Fruit fly (Drosophila melanogaster): Measurements from ENCODE around the gene CG2059.

CG2059 gene

DNA sequence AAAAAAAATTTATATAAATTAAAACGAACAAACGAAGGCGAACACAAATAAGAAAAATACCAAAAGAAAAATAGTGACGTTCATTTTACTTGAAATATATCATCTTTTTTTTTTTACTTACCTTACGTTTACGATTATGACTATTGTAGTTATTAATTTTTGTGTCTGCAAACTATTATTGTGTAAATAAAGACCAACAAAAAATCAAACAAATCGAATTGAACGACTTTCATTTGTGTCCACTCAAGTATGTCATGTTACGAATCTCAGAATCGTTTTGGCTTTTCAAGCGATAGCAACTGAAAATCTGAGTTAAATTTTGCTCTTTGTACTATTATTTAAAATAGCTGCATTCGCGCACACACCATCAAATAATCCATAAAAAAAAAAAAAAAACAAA, 42.6 kb downstream of the CG2059 start, which contains the start of gene Acsf3:
TSS of gene Acsf3 (plus strand) at position 301 of the 400 bp plus-strand sequence.
- no peak for TF ChIP-seq br (GFP tag; optimal IDR thresholded peaks at IDR 0.05)
- TF ChIP-seq sv (GFP tag; optimal IDR thresholded peaks at IDR 0.05), result no peak
- no peak for TF ChIP-seq GATAd (GFP tag; optimal IDR thresholded peaks at IDR 0.05)
- TF ChIP-seq Hr78 (GFP tag; optimal IDR thresholded peaks at IDR 0.05), result no peak
- TF ChIP-seq N (GFP tag; optimal IDR thresholded peaks at IDR 0.05), result no peak
- TF ChIP-seq rgr (GFP tag; optimal IDR thresholded peaks at IDR 0.05), result no peak
- no peak for TF ChIP-seq ey (GFP tag; optimal IDR thresholded peaks at IDR 0.05)
- TF ChIP-seq Hnf4 (GFP tag; optimal IDR thresholded peaks at IDR 0.05), result no peak
- TF ChIP-seq CG9705 (GFP tag; optimal IDR thresholded peaks at IDR 0.05), result no peak
- no peak for TF ChIP-seq pan (optimal IDR thresholded peaks at IDR 0.05)
- TF ChIP-seq CG32264 (GFP tag; optimal IDR thresholded peaks at IDR 0.05), result no peak
- no peak for TF ChIP-seq Mio (GFP tag; optimal IDR thresholded peaks at IDR 0.05)
- TF ChIP-seq Dif (GFP tag; optimal IDR thresholded peaks at IDR 0.05; ENCODE audit: partially characterized antibody), result no peak
- no peak for TF ChIP-seq Jra (GFP tag; optimal IDR thresholded peaks at IDR 0.05)

DNA sequence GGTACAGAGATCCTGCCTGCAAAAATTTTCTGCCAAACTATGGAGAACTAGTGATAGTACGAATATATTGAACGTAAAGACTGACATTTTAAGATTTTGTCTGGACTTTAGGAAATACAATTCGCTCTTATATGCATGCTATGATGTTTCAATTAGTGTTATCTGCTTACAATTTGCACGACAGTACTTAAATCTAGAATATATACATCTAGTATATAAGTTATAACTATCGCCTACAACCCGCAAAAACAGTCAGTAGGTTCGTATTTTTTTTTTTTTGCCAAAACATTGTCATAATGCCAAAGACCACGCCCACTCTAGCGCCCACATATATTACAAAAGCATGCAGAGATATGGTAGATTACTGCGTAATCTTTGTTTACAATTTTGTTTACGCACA, 45.9 kb downstream of the CG2059 start, which contains the start of gene CG42780:
TSS of gene CG42780 (minus strand) at position 101 of the 400 bp plus-strand sequence.
- TF ChIP-seq Hr83 (GFP tag; optimal IDR thresholded peaks at IDR 0.05; ENCODE audit: poor library complexity, severe bottlenecking), result no peak

DNA sequence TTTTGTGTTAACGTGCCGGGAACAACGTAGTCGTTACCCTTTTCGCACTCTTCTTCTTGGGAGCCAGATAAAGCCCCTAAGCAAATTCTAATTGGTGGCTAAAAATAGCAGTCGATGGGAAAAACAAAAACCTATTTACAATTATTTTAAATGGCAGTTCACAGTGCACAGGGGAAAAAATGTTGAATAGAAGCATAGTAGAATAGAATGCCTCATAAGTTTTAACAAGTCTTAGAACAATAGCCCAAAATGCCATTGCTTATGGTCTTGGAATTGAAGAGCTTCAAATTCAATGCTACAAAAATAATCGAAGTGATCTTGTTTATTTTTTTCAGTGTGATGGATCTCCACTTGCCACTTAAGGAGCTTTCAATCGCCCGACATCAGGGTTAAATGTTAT, 46.3 kb downstream of the CG2059 start:
- TF ChIP-seq Hnf4 (GFP tag; optimal IDR thresholded peaks at IDR 0.05) (no peak), dsf (GFP tag; optimal IDR thresholded peaks at IDR 0.05; ENCODE audit: borderline replicate concordance) (no peak), woc (GFP tag; optimal IDR thresholded peaks at IDR 0.05) (no peak), foxo (GFP tag; optimal IDR thresholded peaks at IDR 0.05) (peak in 1 of 2 experiments; percentile 1), rgr (GFP tag; optimal IDR thresholded peaks at IDR 0.05) (no peak), Vsx2 (GFP tag; optimal IDR thresholded peaks at IDR 0.05; ENCODE audit: partially characterized antibody) (no peak), Myc (optimal IDR thresholded peaks at IDR 0.05) (no peak), brk (GFP tag; optimal IDR thresholded peaks at IDR 0.05) (no peak), Jra (GFP tag; optimal IDR thresholded peaks at IDR 0.05) (no peak), CrebA (GFP tag; optimal IDR thresholded peaks at IDR 0.05; ENCODE audit: borderline replicate concordance) (no peak), usp (GFP tag; optimal IDR thresholded peaks at IDR 0.05) (no peak), HLH106 (tag; optimal IDR thresholded peaks at IDR 0.05) (no peak), sv (GFP tag; optimal IDR thresholded peaks at IDR 0.05) (peak; percentile 36), Sp1 (GFP tag; optimal IDR thresholded peaks at IDR 0.05) (no peak), fru (GFP tag; optimal IDR thresholded peaks at IDR 0.05) (peak; percentile 14)

DNA sequence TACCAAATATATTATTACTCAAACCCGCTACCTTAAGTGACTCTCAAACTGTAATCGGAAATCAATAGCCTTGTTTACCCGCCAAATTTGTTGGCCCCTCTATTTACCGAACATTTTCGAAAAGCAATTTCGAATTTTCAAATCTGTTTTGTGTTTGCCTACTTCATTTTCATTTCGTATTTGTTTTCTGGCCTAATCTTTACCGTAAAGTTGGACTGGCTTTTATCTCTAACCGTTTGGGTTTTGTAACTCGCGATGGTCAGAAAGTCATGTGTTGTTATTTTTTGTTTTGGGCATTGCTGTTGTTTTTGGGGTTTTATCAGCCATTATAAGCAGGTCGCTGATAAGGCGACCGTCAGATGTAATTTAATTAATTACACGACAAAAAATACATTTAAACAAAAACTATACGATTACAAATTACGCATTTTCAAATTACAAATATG, 47.2 kb downstream of the CG2059 start:
- TF ChIP-seq pan (optimal IDR thresholded peaks at IDR 0.05) (no peak), psq (GFP tag; optimal IDR thresholded peaks at IDR 0.05) (no peak), Vsx2 (GFP tag; optimal IDR thresholded peaks at IDR 0.05; ENCODE audit: partially characterized antibody) (no peak), dmrt93B (GFP tag; optimal IDR thresholded peaks at IDR 0.05) (no peak)

- TF ChIP-seq dmrt93B (GFP tag; optimal IDR thresholded peaks at IDR 0.05), result peak; percentile 2
- no peak for TF ChIP-seq Mio (GFP tag; optimal IDR thresholded peaks at IDR 0.05)
- TF ChIP-seq h (GFP tag; optimal IDR thresholded peaks at IDR 0.05), result peak; percentile 59
- no peak for TF ChIP-seq CG9705 (GFP tag; optimal IDR thresholded peaks at IDR 0.05)
- TF ChIP-seq woc (GFP tag; optimal IDR thresholded peaks at IDR 0.05), result peak; percentile 29
- TF ChIP-seq GATAd (GFP tag; optimal IDR thresholded peaks at IDR 0.05), result no peak
- TF ChIP-seq Rel (GFP tag; optimal IDR thresholded peaks at IDR 0.05), result no peak
- no peak for TF ChIP-seq Rel (tag; optimal IDR thresholded peaks at IDR 0.05)
- TF ChIP-seq Hnf4 (GFP tag; optimal IDR thresholded peaks at IDR 0.05), result peak; percentile 12
- peak; percentile 46 for TF ChIP-seq rgr (GFP tag; optimal IDR thresholded peaks at IDR 0.05)
- peak; percentile 16 for TF ChIP-seq psq (GFP tag; optimal IDR thresholded peaks at IDR 0.05)
- TF ChIP-seq tai (GFP tag; optimal IDR thresholded peaks at IDR 0.05), result no peak
- TF ChIP-seq CrebA (GFP tag; optimal IDR thresholded peaks at IDR 0.05; ENCODE audit: borderline replicate concordance), result no peak
- TF ChIP-seq sv (GFP tag; optimal IDR thresholded peaks at IDR 0.05), result no peak
- TF ChIP-seq HLH106 (tag; optimal IDR thresholded peaks at IDR 0.05), result no peak
- no peak for TF ChIP-seq Hr78 (GFP tag; optimal IDR thresholded peaks at IDR 0.05)
- TF ChIP-seq CG32264 (GFP tag; optimal IDR thresholded peaks at IDR 0.05), result no peak
- TF ChIP-seq Myc (optimal IDR thresholded peaks at IDR 0.05), result no peak
- peak; percentile 19 for TF ChIP-seq ey (GFP tag; optimal IDR thresholded peaks at IDR 0.05)
- TF ChIP-seq brk (GFP tag; optimal IDR thresholded peaks at IDR 0.05), result peak; percentile 50
- no peak for TF ChIP-seq Dif (GFP tag; optimal IDR thresholded peaks at IDR 0.05; ENCODE audit: partially characterized antibody)
- TF ChIP-seq sage (GFP tag; optimal IDR thresholded peaks at IDR 0.05), result no peak
- TF ChIP-seq pan (optimal IDR thresholded peaks at IDR 0.05), result no peak
- TF ChIP-seq Dfd (GFP tag; optimal IDR thresholded peaks at IDR 0.05), result no peak
- no peak for TF ChIP-seq dsf (GFP tag; optimal IDR thresholded peaks at IDR 0.05; ENCODE audit: borderline replicate concordance)
- TF ChIP-seq lola (GFP tag; optimal IDR thresholded peaks at IDR 0.05), result no peak
- peak; percentile 48 for TF ChIP-seq fru (GFP tag; optimal IDR thresholded peaks at IDR 0.05)
- TF ChIP-seq Sp1 (GFP tag; optimal IDR thresholded peaks at IDR 0.05), result peak; percentile 38
- TF ChIP-seq br (GFP tag; optimal IDR thresholded peaks at IDR 0.05), result peak; percentile 54
- no peak for TF ChIP-seq Vsx2 (GFP tag; optimal IDR thresholded peaks at IDR 0.05; ENCODE audit: partially characterized antibody)
- TF ChIP-seq OdsH (GFP tag; optimal IDR thresholded peaks at IDR 0.05), result peak; percentile 21
- no peak for TF ChIP-seq N (GFP tag; optimal IDR thresholded peaks at IDR 0.05)
Observed at dm6 chrX:7333858-7334800, 48.0 kb downstream of the CG2059 start.
